Fruit fly (Drosophila melanogaster) whole organism, embryonic: ENCODE measurements around the gene Mdr65.

Experiments
- CG10366 ChIP-seq: fragments of 200-800 bp; sonication (Bioruptor generic); IDR thresholded peaks from 2 replicates; pipeline ENCODE4 v1.3.6; 2022; ENCODE audit warnings: missing biosample characterization, missing genetic modification characterization
- CG10959 ChIP-seq: fragments of 200-800 bp; sonication (Bioruptor generic); IDR thresholded peaks from 2 replicates; pipeline ENCODE4 v1.3.6; 2022; ENCODE audit warnings: missing biosample characterization, missing genetic modification characterization
- CG11695 ChIP-seq: fragments of 200-800 bp; sonication (Bioruptor generic); IDR thresholded peaks from 3 replicates; pipeline ENCODE4 v1.3.6; 2022; ENCODE audit warnings: missing biosample characterization, missing genetic modification characterization
- CG12236 ChIP-seq: fragments of 200-800 bp; sonication (Bioruptor generic); optimal IDR thresholded peaks from 2 replicates; lab custom pipeline; 2016; ENCODE audit warnings: missing biosample characterization, missing genetic modification characterization
- CG14667 ChIP-seq: fragments of 200-800 bp; sonication (Bioruptor generic); IDR thresholded peaks from 2 replicates; pipeline ENCODE4 v1.3.6; 2022; ENCODE audit warnings: missing biosample characterization, missing genetic modification characterization
- CG14710 ChIP-seq: fragments of 200-800 bp; sonication (Bioruptor generic); optimal IDR thresholded peaks from 3 replicates; lab custom pipeline; 2019; ENCODE audit warnings: missing biosample characterization, mild to moderate bottlenecking, missing genetic modification characterization, moderate library complexity
- CG16863 ChIP-seq: fragments of 200-800 bp; sonication (Bioruptor generic); optimal IDR thresholded peaks from 3 replicates; lab custom pipeline; 2016; ENCODE audit warnings: missing biosample characterization, missing genetic modification characterization
- CG17361 ChIP-seq: fragments of 200-800 bp; sonication (Bioruptor generic); IDR thresholded peaks from 3 replicates; pipeline ENCODE4 v1.3.6; 2022; ENCODE audit warnings: missing biosample characterization, missing genetic modification characterization
- CG1792 ChIP-seq: fragments of 200-800 bp; sonication (Bioruptor generic); optimal IDR thresholded peaks from 2 replicates; lab custom pipeline; 2016; ENCODE audit warnings: missing biosample characterization, missing genetic modification characterization
- CG18476 ChIP-seq: fragments of 200-800 bp; sonication (Bioruptor generic); optimal IDR thresholded peaks from 2 replicates; lab custom pipeline; 2016; ENCODE audit warnings: missing biosample characterization, mild to moderate bottlenecking, missing genetic modification characterization
- CG2202 ChIP-seq: fragments of 200-800 bp; sonication (Bioruptor generic); optimal IDR thresholded peaks from 2 replicates; lab custom pipeline; 2018; ENCODE audit warnings: missing biosample characterization, mild to moderate bottlenecking, missing genetic modification characterization
- CG2678 ChIP-seq: fragments of 200-800 bp; sonication (Bioruptor generic); optimal IDR thresholded peaks from 3 replicates; lab custom pipeline; 2019; ENCODE audit warnings: missing biosample characterization, mild to moderate bottlenecking, missing genetic modification characterization, moderate library complexity
- CG30020 ChIP-seq: fragments of 200-800 bp; optimal IDR thresholded peaks from 2 replicates; lab custom pipeline; 2019; ENCODE audit warnings: missing biosample characterization, mild to moderate bottlenecking, missing genetic modification characterization, moderate library complexity
- CG3281 ChIP-seq: fragments of 200-800 bp; sonication (Bioruptor generic); optimal IDR thresholded peaks from 3 replicates; lab custom pipeline; 2017; ENCODE audit warnings: missing biosample characterization, mild to moderate bottlenecking, missing genetic modification characterization
- CG5245 ChIP-seq: fragments of 200-800 bp; sonication (Bioruptor generic); optimal IDR thresholded peaks from 3 replicates; lab custom pipeline; 2016; ENCODE audit warnings: missing biosample characterization, missing genetic modification characterization
- CG5953 ChIP-seq: fragments of 200-800 bp; sonication (Bioruptor generic); IDR thresholded peaks from 2 replicates; pipeline ENCODE4 v1.3.6; 2022; ENCODE audit warnings: missing biosample characterization, missing genetic modification characterization
- CG6175 ChIP-seq: fragments of 200-800 bp; sonication (Bioruptor generic); IDR thresholded peaks from 3 replicates; pipeline ENCODE4 v1.3.6; 2022; ENCODE audit warnings: missing biosample characterization, missing genetic modification characterization
- CG7987 ChIP-seq: fragments of 200-800 bp; sonication (Bioruptor generic); optimal IDR thresholded peaks from 2 replicates; lab custom pipeline; 2018; ENCODE audit warnings: missing biosample characterization, mild to moderate bottlenecking, missing genetic modification characterization, moderate library complexity
- CG8281 ChIP-seq: fragments of 200-800 bp; sonication (Bioruptor generic); optimal IDR thresholded peaks from 2 replicates; lab custom pipeline; 2018; ENCODE audit warnings: missing biosample characterization, mild to moderate bottlenecking, missing genetic modification characterization, moderate library complexity
- Camta ChIP-seq: fragments of 200-800 bp; sonication (Bioruptor generic); optimal IDR thresholded peaks from 2 replicates; lab custom pipeline; 2016; ENCODE audit warnings: missing biosample characterization, missing genetic modification characterization
- Dref ChIP-seq: fragments of 200-800 bp; sonication (Bioruptor generic); IDR thresholded peaks from 2 replicates; pipeline ENCODE4 v1.3.6; 2022; ENCODE audit warnings: missing biosample characterization, missing genetic modification characterization
- E2f2 ChIP-seq: fragments of 200-800 bp; sonication (Bioruptor generic); IDR thresholded peaks from 2 replicates; pipeline ENCODE4 v1.3.6; 2022; ENCODE audit warnings: missing biosample characterization, missing genetic modification characterization
- Elba2 ChIP-seq: fragments of 200-800 bp; sonication (Bioruptor generic); optimal IDR thresholded peaks from 3 replicates; lab custom pipeline; 2016; ENCODE audit warnings: missing biosample characterization, missing genetic modification characterization
- HLHmδ ChIP-seq: fragments of 200-800 bp; sonication (Bioruptor generic); optimal IDR thresholded peaks from 2 replicates; lab custom pipeline; 2018; ENCODE audit warnings: missing biosample characterization, mild to moderate bottlenecking, missing genetic modification characterization, moderate library complexity
- Hand ChIP-seq: fragments of 200-800 bp; sonication (Bioruptor generic); optimal IDR thresholded peaks from 2 replicates; lab custom pipeline; 2017; ENCODE audit warnings: mild to moderate bottlenecking, missing biosample characterization, missing genetic modification reagents, missing genetic modification characterization
- Hmx ChIP-seq: fragments of 200-800 bp; sonication (Bioruptor generic); optimal IDR thresholded peaks from 2 replicates; lab custom pipeline; 2016; ENCODE audit warnings: missing biosample characterization, missing genetic modification characterization
- Hr78 ChIP-seq, 2 experiments: fragments of 200-800 bp in 1 of 2; fragments of >200 bp in 1 of 2; sonication (Bioruptor generic) in 1 of 2; optimal IDR thresholded peaks; 2 replicates each; lab custom pipeline; 2017 to 2019; ENCODE audit warnings: missing biosample characterization in 2 of 2, missing genetic modification characterization in 2 of 2, mild to moderate bottlenecking in 1 of 2, moderate library complexity in 1 of 2
- NfI ChIP-seq: fragments of 200-800 bp; sonication (Bioruptor generic); optimal IDR thresholded peaks from 3 replicates; lab custom pipeline; 2018; ENCODE audit warnings: missing biosample characterization, mild to moderate bottlenecking, missing genetic modification characterization, moderate library complexity
- Scr ChIP-seq: fragments of 200-800 bp; sonication (Bioruptor generic); IDR thresholded peaks from 2 replicates; pipeline ENCODE4 v1.3.6; 2022; ENCODE audit warnings: missing biosample characterization, missing genetic modification characterization; ENCODE audit not compliant: partially characterized antibody
- Xrp1 ChIP-seq: fragments of 200-800 bp; sonication (Bioruptor generic); IDR thresholded peaks from 2 replicates; pipeline ENCODE4 v1.3.6; 2022; ENCODE audit warnings: missing biosample characterization, missing genetic modification characterization
- cato ChIP-seq: fragments of 200-800 bp; sonication (Bioruptor generic); optimal IDR thresholded peaks from 2 replicates; lab custom pipeline; 2016; ENCODE audit warnings: missing biosample characterization, missing genetic modification characterization, borderline replicate concordance
- chif ChIP-seq, 2 experiments: fragments of 200-800 bp; sonication (Bioruptor generic); optimal IDR thresholded peaks; 3 replicates each; lab custom pipeline; 2016; ENCODE audit warnings: missing biosample characterization in 2 of 2, missing genetic modification characterization in 2 of 2
- corto ChIP-seq: fragments of 200-800 bp; sonication (Bioruptor generic); optimal IDR thresholded peaks from 2 replicates; lab custom pipeline; 2016; ENCODE audit warnings: missing biosample characterization, mild to moderate bottlenecking, missing genetic modification characterization, moderate library complexity
- crp ChIP-seq, 2 experiments: fragments of 200-800 bp; sonication (Bioruptor generic); optimal IDR thresholded peaks; 2 replicates in 1 of 2; 3 replicates in 1 of 2; lab custom pipeline; 2017; ENCODE audit warnings: missing biosample characterization in 2 of 2, missing genetic modification characterization in 2 of 2, mild to moderate bottlenecking in 1 of 2, moderate library complexity in 1 of 2
- danr ChIP-seq: fragments of 200-800 bp; sonication (Bioruptor generic); IDR thresholded peaks from 2 replicates; pipeline ENCODE4 v1.3.6; 2022; ENCODE audit warnings: missing biosample characterization, missing genetic modification characterization
- dati ChIP-seq: fragments of 200-800 bp; sonication (Bioruptor generic); IDR thresholded peaks from 2 replicates; pipeline ENCODE4 v1.3.6; 2022; ENCODE audit warnings: missing biosample characterization, missing genetic modification characterization
- gfzf ChIP-seq: fragments of 200-800 bp; sonication (Bioruptor generic); optimal IDR thresholded peaks from 2 replicates; lab custom pipeline; 2016; ENCODE audit warnings: missing biosample characterization, mild to moderate bottlenecking, missing genetic modification characterization, moderate library complexity
- ind ChIP-seq: fragments of 200-800 bp; sonication (Bioruptor generic); optimal IDR thresholded peaks from 3 replicates; lab custom pipeline; 2016; ENCODE audit warnings: missing biosample characterization, missing genetic modification characterization
- jing ChIP-seq: fragments of 200-800 bp; sonication (Bioruptor generic); optimal IDR thresholded peaks from 2 replicates; lab custom pipeline; 2018; ENCODE audit warnings: missing biosample characterization, mild to moderate bottlenecking, missing genetic modification characterization
- lmd ChIP-seq: fragments of 200-800 bp; sonication (Bioruptor generic); IDR thresholded peaks from 2 replicates; pipeline ENCODE4 v1.3.6; 2022; ENCODE audit warnings: missing biosample characterization, missing genetic modification characterization
- nau ChIP-seq: fragments of 200-800 bp; sonication (Bioruptor generic); optimal IDR thresholded peaks from 3 replicates; lab custom pipeline; 2017; ENCODE audit warnings: missing biosample characterization, mild to moderate bottlenecking, missing genetic modification characterization, missing genetic modification reagents
- pnt ChIP-seq: fragments of 200-800 bp; sonication (Bioruptor generic); optimal IDR thresholded peaks from 3 replicates; lab custom pipeline; 2016; ENCODE audit warnings: missing biosample characterization, missing genetic modification characterization
- pzg ChIP-seq: fragments of 200-800 bp; sonication (Bioruptor generic); optimal IDR thresholded peaks from 3 replicates; lab custom pipeline; 2018; ENCODE audit warnings: missing biosample characterization, mild to moderate bottlenecking, missing genetic modification characterization, moderate library complexity
- ranshi ChIP-seq: fragments of 200-800 bp; sonication (Bioruptor generic); IDR thresholded peaks from 2 replicates; pipeline ENCODE4 v1.3.6; 2022; ENCODE audit warnings: missing biosample characterization, missing genetic modification characterization
- scrt ChIP-seq: fragments of 200-800 bp; sonication (Bioruptor generic); optimal IDR thresholded peaks from 2 replicates; lab custom pipeline; 2018; ENCODE audit warnings: missing biosample characterization, mild to moderate bottlenecking, missing genetic modification characterization, moderate library complexity
- sisA ChIP-seq: fragments of 200-800 bp; sonication (Bioruptor generic); IDR thresholded peaks from 2 replicates; pipeline ENCODE4 v1.3.6; 2022; ENCODE audit warnings: missing biosample characterization, missing genetic modification characterization
- tio ChIP-seq: fragments of 200-800 bp; sonication (Bioruptor generic); optimal IDR thresholded peaks from 2 replicates; lab custom pipeline; 2017; ENCODE audit warnings: missing biosample characterization, missing genetic modification characterization, inconsistent platforms
- z ChIP-seq: fragments of 200-800 bp; sonication (Bioruptor generic); IDR thresholded peaks from 3 replicates; pipeline ENCODE4 v1.3.6; 2022; ENCODE audit warnings: missing biosample characterization, missing genetic modification characterization
- zfh1 ChIP-seq: fragments of 200-800 bp; sonication (Bioruptor generic); IDR thresholded peaks from 3 replicates; pipeline ENCODE4 v1.3.6; 2022; ENCODE audit warnings: missing biosample characterization, missing genetic modification characterization

Mdr65 gene

dm6 chr3L:6262644-6263404 lies 17.3 kb upstream of the Mdr65 start, which contains the start of gene Ldh (continued):
- TF ChIP-seq CG8281 (tag; lab: Kevin White, UChicago): peak; percentile 89
- peak in 1 of 2 experiments; percentile 90 for TF ChIP-seq Hr78 (GFP tag; optimal IDR thresholded peaks at IDR 0.05; lab: Kevin White, UChicago)
- peak; percentile 62 for TF ChIP-seq pnt (GFP tag; lab: Kevin White, UChicago)
- peak; percentile 79 to 88 for TF ChIP-seq chif (GFP tag; optimal IDR thresholded peaks at IDR 0.05; lab: Kevin White, UChicago)
- peak; percentile 80 for TF ChIP-seq CG16863 (GFP tag; lab: Kevin White, UChicago)
- TF ChIP-seq CG5953 (GFP tag; lab: Robert Waterston, UW): peak; percentile 76
- TF ChIP-seq HLHmδ: no peak
- TF ChIP-seq dati (GFP tag; lab: Robert Waterston, UW): no peak
- TF ChIP-seq CG3281 (GFP tag; lab: Kevin White, UChicago): peak; percentile 93
- peak; percentile 81 for TF ChIP-seq danr (GFP tag; lab: Robert Waterston, UW)
- TF ChIP-seq Elba2: peak; percentile 80
- TF ChIP-seq Hand: peak; percentile 95
- TF ChIP-seq E2f2 (GFP tag; lab: Robert Waterston, UW): peak; percentile 69; the same call in 1 of the 2 replicates
- TF ChIP-seq Dref (GFP tag; lab: Robert Waterston, UW): no peak
- TF ChIP-seq CG7987: peak; percentile 78
- TF ChIP-seq Xrp1: peak; percentile 98
- TF ChIP-seq CG14667 (GFP tag; lab: Robert Waterston, UW): peak; percentile 87
- TF ChIP-seq CG5245 (GFP tag; lab: Kevin White, UChicago): peak; percentile 88
- TF ChIP-seq scrt: peak; percentile 92
- peak; percentile 94 for TF ChIP-seq CG18476 (GFP tag; lab: Kevin White, UChicago)
- TF ChIP-seq CG10366 (GFP tag; lab: Robert Waterston, UW): peak; percentile 86
- TF ChIP-seq CG14710 (tag; lab: Kevin White, UChicago): peak; percentile 97
- peak; percentile 87 for TF ChIP-seq ranshi (GFP tag; lab: Robert Waterston, UW)
- peak; percentile 81 for TF ChIP-seq Camta (GFP tag; lab: Kevin White, UChicago)
- TF ChIP-seq CG6175 (GFP tag; lab: Robert Waterston, UW): peak; percentile 55; the same call in 1 of the 3 replicates
- peak; percentile 95 for TF ChIP-seq lmd
- TF ChIP-seq CG2202 (tag; lab: Kevin White, UChicago): peak; percentile 94
- TF ChIP-seq CG17361 (GFP tag; lab: Robert Waterston, UW): peak; percentile 99
- peak; percentile 93 for TF ChIP-seq ind
- peak; percentile 94 for TF ChIP-seq tio
- peak; percentile 94 for TF ChIP-seq nau (GFP tag; lab: Kevin White, UChicago)
- TF ChIP-seq CG10959 (GFP tag; lab: Robert Waterston, UW): peak; percentile 87
- peak; percentile 85 for TF ChIP-seq CG30020 (tag; lab: Kevin White, UChicago)
- no peak for TF ChIP-seq pzg (GFP tag; lab: Kevin White, UChicago)
- TF ChIP-seq CG12236: peak; percentile 59
- TF ChIP-seq corto (GFP tag; lab: Kevin White, UChicago): peak; percentile 98
- TF ChIP-seq zfh1: peak; percentile 85
- no peak for TF ChIP-seq z (GFP tag; lab: Robert Waterston, UW)
- TF ChIP-seq Hmx (GFP tag; lab: Kevin White, UChicago): peak; percentile 84
- no peak for TF ChIP-seq gfzf (GFP tag; lab: Kevin White, UChicago)
- TF ChIP-seq Scr (GFP tag; lab: Robert Waterston, UW): no peak
- TF ChIP-seq CG2678 (tag; lab: Kevin White, UChicago): peak; percentile 98
- TF ChIP-seq CG1792: peak; percentile 47
- TF ChIP-seq crp (GFP tag; optimal IDR thresholded peaks at IDR 0.05; lab: Kevin White, UChicago): peak; percentile 15 to 85
- peak; percentile 85 for TF ChIP-seq sisA
- peak; percentile 93 for TF ChIP-seq NfI (GFP tag; lab: Kevin White, UChicago)
- TF ChIP-seq cato: peak; percentile 88
- peak; percentile 83 for TF ChIP-seq jing (GFP tag; lab: Kevin White, UChicago)
- peak; percentile 95 for TF ChIP-seq CG11695
